Fruit fly (Drosophila melanogaster) whole organism, embryonic: ENCODE measurements around the gene nSMase.

Experiments used
- Antp ChIP-seq: fragments of 200-800 bp; sonication (Bioruptor generic); optimal IDR thresholded peaks from 3 replicates; lab custom pipeline; 2016; ENCODE audit warnings: missing biosample characterization, missing genetic modification characterization
- CG10274 ChIP-seq: fragments of 200-800 bp; sonication (Bioruptor generic); optimal IDR thresholded peaks from 3 replicates; lab custom pipeline; 2017; ENCODE audit warnings: missing biosample characterization, mild to moderate bottlenecking, missing genetic modification characterization
- CG17802 ChIP-seq: fragments of 200-800 bp; sonication (Bioruptor generic); optimal IDR thresholded peaks from 2 replicates; lab custom pipeline; 2018; ENCODE audit warnings: missing biosample characterization, mild to moderate bottlenecking, missing genetic modification characterization, moderate library complexity
- CG18011 ChIP-seq: fragments of 200-800 bp; sonication (Bioruptor generic); optimal IDR thresholded peaks from 2 replicates; lab custom pipeline; 2017; ENCODE audit warnings: missing biosample characterization, missing genetic modification characterization, mild to moderate bottlenecking, moderate library complexity, missing genotype
- Sin3A ChIP-seq: fragments of >200 bp; optimal IDR thresholded peaks from 2 replicates; lab custom pipeline; 2018
- Spps ChIP-seq: fragments of 200-800 bp; sonication (Bioruptor generic); optimal IDR thresholded peaks from 2 replicates; lab custom pipeline; 2018; ENCODE audit warnings: missing biosample characterization, mild to moderate bottlenecking, missing genetic modification characterization
- Stat92E ChIP-seq, 3 experiments: fragments of >200 bp in 2 of 3; fragments of 200-800 bp in 1 of 3; sonication (Bioruptor generic) in 1 of 3; optimal IDR thresholded peaks; 2 replicates each; lab custom pipeline; 2017 to 2019; ENCODE audit warnings: missing biosample characterization in 3 of 3, missing genetic modification characterization in 3 of 3, mild to moderate bottlenecking in 1 of 3, moderate library complexity in 1 of 3
- cwo ChIP-seq: fragments of 200-800 bp; sonication (Bioruptor generic); optimal IDR thresholded peaks from 3 replicates; lab custom pipeline; 2017; ENCODE audit warnings: missing biosample characterization, missing genetic modification characterization, mild to moderate bottlenecking, moderate library complexity, missing genetic modification reagents
- pita ChIP-seq: fragments of 200-800 bp; sonication (Bioruptor generic); optimal IDR thresholded peaks from 2 replicates; lab custom pipeline; 2017; ENCODE audit warnings: missing biosample characterization, mild to moderate bottlenecking, missing genetic modification characterization

- peak; percentile 85 for TF ChIP-seq cwo (GFP tag; lab: Kevin White, UChicago)
- peak; percentile 68 for TF ChIP-seq CG17802
- TF ChIP-seq CG18011: peak; percentile 69
- peak in 1 of 3 experiments; percentile 64 for TF ChIP-seq Stat92E (GFP tag; optimal IDR thresholded peaks at IDR 0.05; lab: Kevin White, UChicago)
- TF ChIP-seq Antp (GFP tag; lab: Kevin White, UChicago): peak; percentile 81
- peak; percentile 60 for TF ChIP-seq CG10274 (GFP tag; lab: Kevin White, UChicago)
- peak; percentile 86 for TF ChIP-seq Spps (tag; lab: Kevin White, UChicago)
- no peak for TF ChIP-seq pita (GFP tag; lab: Kevin White, UChicago)
- no peak for TF ChIP-seq Sin3A (lab: Kevin White, UChicago)
Observed at dm6 chr3L:3179474-3179873, 39.5 kb upstream of the nSMase start.
